Fruit fly (Drosophila melanogaster) Kc167 (cell line): ENCODE results near the gene CG43954.

Source experiments
- h ChIP-seq: fragments of >200 bp; optimal IDR thresholded peaks from 3 replicates; lab custom pipeline; 2018; ENCODE audit warnings: missing external identifiers
- psq ChIP-seq: fragments of >200 bp; optimal IDR thresholded peaks from 2 replicates; lab custom pipeline; 2017; ENCODE audit warnings: missing external identifiers

DNA sequence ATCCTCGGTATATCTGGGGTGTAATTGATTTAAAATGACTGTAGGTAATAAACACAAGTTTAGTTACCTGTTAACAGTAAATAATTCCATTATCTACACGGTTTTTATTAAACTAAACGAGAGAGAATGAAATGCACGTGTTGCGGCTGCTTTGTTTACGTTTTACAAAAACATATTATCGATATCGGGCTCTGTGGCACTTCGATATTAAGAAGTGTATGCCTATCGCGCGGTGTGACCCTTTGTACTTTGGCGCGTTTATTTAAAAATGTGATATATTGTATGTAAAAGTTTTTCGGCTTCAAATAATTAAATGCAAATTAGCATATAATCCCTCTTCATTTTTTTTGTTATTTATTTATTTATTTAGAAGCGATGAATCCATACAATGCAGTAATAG lies 19.2 kb upstream of the CG43954 start, which contains the start of gene Dbp73D:
- TF ChIP-seq psq (lab: Kevin White, UChicago) (no peak), h (lab: Kevin White, UChicago) (no peak)
